Fruit fly (Drosophila melanogaster) whole organism, embryonic: ENCODE data around the gene Ppox.

Experiments used
- Blimp-1 ChIP-seq: fragments of 200-800 bp; sonication (Bioruptor generic); optimal IDR thresholded peaks from 3 replicates; lab custom pipeline; 2018; ENCODE audit warnings: missing biosample characterization, missing genetic modification characterization, mild to moderate bottlenecking, moderate library complexity, missing genetic modification reagents
- CG10209 ChIP-seq: fragments of 200-800 bp; sonication (Bioruptor generic); optimal IDR thresholded peaks from 3 replicates; lab custom pipeline; 2017; ENCODE audit warnings: missing biosample characterization, mild to moderate bottlenecking, missing genetic modification characterization, missing genetic modification reagents
- CG10431 ChIP-seq: fragments of 200-800 bp; sonication (Bioruptor generic); optimal IDR thresholded peaks from 3 replicates; lab custom pipeline; 2018; ENCODE audit warnings: missing biosample characterization, mild to moderate bottlenecking, missing genetic modification characterization
- CG11696 ChIP-seq: fragments of 200-800 bp; sonication (Bioruptor generic); IDR thresholded peaks from 2 replicates; pipeline ENCODE4 v1.3.6; 2022; ENCODE audit warnings: missing biosample characterization, missing genetic modification characterization
- CG12219 ChIP-seq: fragments of 200-800 bp; sonication (Bioruptor generic); optimal IDR thresholded peaks from 3 replicates; lab custom pipeline; 2018; ENCODE audit warnings: missing biosample characterization, mild to moderate bottlenecking, missing genetic modification characterization
- CG12391 ChIP-seq: fragments of 200-800 bp; sonication (Bioruptor generic); optimal IDR thresholded peaks from 3 replicates; lab custom pipeline; 2018; ENCODE audit warnings: missing biosample characterization, mild to moderate bottlenecking, missing genetic modification characterization, moderate library complexity
- CG12659 ChIP-seq: fragments of 200-800 bp; sonication (Bioruptor generic); optimal IDR thresholded peaks from 3 replicates; lab custom pipeline; 2017; ENCODE audit warnings: mild to moderate bottlenecking, missing biosample characterization, missing genetic modification reagents, missing genetic modification characterization
- CG13296 ChIP-seq: fragments of 200-800 bp; sonication (Bioruptor generic); optimal IDR thresholded peaks from 3 replicates; lab custom pipeline; 2018; ENCODE audit warnings: missing biosample characterization, mild to moderate bottlenecking, missing genetic modification characterization
- CG13624 ChIP-seq: fragments of 200-800 bp; sonication (Bioruptor generic); optimal IDR thresholded peaks from 2 replicates; lab custom pipeline; 2016; ENCODE audit warnings: missing biosample characterization, missing genetic modification characterization
- CG14667 ChIP-seq: fragments of 200-800 bp; sonication (Bioruptor generic); IDR thresholded peaks from 2 replicates; pipeline ENCODE4 v1.3.6; 2022; ENCODE audit warnings: missing biosample characterization, missing genetic modification characterization
- CG15269 ChIP-seq: fragments of 200-800 bp; sonication (Bioruptor generic); optimal IDR thresholded peaks from 2 replicates; lab custom pipeline; 2018; ENCODE audit warnings: missing biosample characterization, mild to moderate bottlenecking, missing genetic modification characterization, moderate library complexity
- CG17328 ChIP-seq: fragments of 200-800 bp; sonication (Bioruptor generic); IDR thresholded peaks from 2 replicates; pipeline ENCODE4 v1.3.6; 2022; ENCODE audit warnings: missing biosample characterization, missing genetic modification characterization
- CG17385 ChIP-seq: fragments of 200-800 bp; sonication (Bioruptor generic); optimal IDR thresholded peaks from 3 replicates; lab custom pipeline; 2018; ENCODE audit warnings: missing biosample characterization, mild to moderate bottlenecking, missing genetic modification characterization
- CG31224 ChIP-seq: fragments of 200-800 bp; sonication (Bioruptor generic); IDR thresholded peaks from 2 replicates; pipeline ENCODE4 v1.3.6; 2022; ENCODE audit warnings: missing biosample characterization, missing genetic modification characterization
- CG5245 ChIP-seq: fragments of 200-800 bp; sonication (Bioruptor generic); optimal IDR thresholded peaks from 3 replicates; lab custom pipeline; 2016; ENCODE audit warnings: missing biosample characterization, missing genetic modification characterization
- CG6791 ChIP-seq: fragments of 200-800 bp; sonication (Bioruptor generic); IDR thresholded peaks from 3 replicates; pipeline ENCODE4 v1.3.6; 2022; ENCODE audit warnings: missing biosample characterization, missing genetic modification characterization; ENCODE audit not compliant: partially characterized antibody
- CG6854 ChIP-seq: fragments of 200-800 bp; sonication (Bioruptor generic); optimal IDR thresholded peaks from 3 replicates; lab custom pipeline; 2017; ENCODE audit warnings: missing biosample characterization, mild to moderate bottlenecking, missing genetic modification characterization
- CG7928 ChIP-seq: fragments of 200-800 bp; sonication (Bioruptor generic); optimal IDR thresholded peaks from 2 replicates; lab custom pipeline; 2017; ENCODE audit warnings: missing biosample characterization, mild to moderate bottlenecking, missing genetic modification characterization
- CG8089 ChIP-seq: fragments of 200-800 bp; sonication (Bioruptor generic); optimal IDR thresholded peaks from 3 replicates; lab custom pipeline; 2016; ENCODE audit warnings: missing biosample characterization, missing genetic modification characterization
- CG8944 ChIP-seq: fragments of 200-800 bp; sonication (Bioruptor generic); optimal IDR thresholded peaks from 3 replicates; lab custom pipeline; 2016; ENCODE audit warnings: missing biosample characterization, missing genetic modification characterization
- Deaf1 ChIP-seq: fragments of 200-800 bp; optimal IDR thresholded peaks from 3 replicates; lab custom pipeline; 2019; ENCODE audit warnings: missing biosample characterization, mild to moderate bottlenecking, missing genetic modification characterization, moderate library complexity
- Dp ChIP-seq: fragments of 200-800 bp; sonication (Bioruptor generic); optimal IDR thresholded peaks from 2 replicates; lab custom pipeline; 2018; ENCODE audit warnings: missing biosample characterization, mild to moderate bottlenecking, missing genetic modification characterization, moderate library complexity
- Elba2 ChIP-seq: fragments of 200-800 bp; sonication (Bioruptor generic); optimal IDR thresholded peaks from 3 replicates; lab custom pipeline; 2016; ENCODE audit warnings: missing biosample characterization, missing genetic modification characterization
- Ets97D ChIP-seq: fragments of 200-800 bp; sonication (Bioruptor generic); optimal IDR thresholded peaks from 3 replicates; lab custom pipeline; 2016; ENCODE audit warnings: missing biosample characterization, missing genetic modification characterization
- HHEX ChIP-seq: fragments of 200-800 bp; sonication (Bioruptor generic); optimal IDR thresholded peaks from 3 replicates; lab custom pipeline; 2017; ENCODE audit warnings: missing biosample characterization, mild to moderate bottlenecking, missing genetic modification characterization, missing genetic modification reagents
- Med ChIP-seq: fragments of 200-800 bp; sonication (Bioruptor generic); peaks from one replicate; lab custom pipeline; 2016; ENCODE audit warnings: missing biosample characterization, missing genetic modification characterization, mild to moderate bottlenecking, inconsistent platforms, moderate library complexity
- Myb ChIP-seq: fragments of 200-800 bp; sonication (Bioruptor generic); optimal IDR thresholded peaks from 2 replicates; lab custom pipeline; 2016; ENCODE audit warnings: missing biosample characterization, missing genetic modification characterization
- NK7.1 ChIP-seq: fragments of 200-800 bp; sonication (Bioruptor generic); optimal IDR thresholded peaks from 3 replicates; lab custom pipeline; 2016; ENCODE audit warnings: missing biosample characterization, missing genetic modification characterization
- Six4 ChIP-seq: fragments of 200-800 bp; sonication (Bioruptor generic); optimal IDR thresholded peaks from 2 replicates; lab custom pipeline; 2016; ENCODE audit warnings: missing biosample characterization, missing genetic modification characterization
- Sry-β ChIP-seq: fragments of 200-800 bp; sonication (Bioruptor generic); optimal IDR thresholded peaks from 2 replicates; lab custom pipeline; 2018; ENCODE audit warnings: missing biosample characterization, mild to moderate bottlenecking, missing genetic modification characterization, moderate library complexity
- Ssrp ChIP-seq: fragments of 200-800 bp; sonication (Bioruptor generic); optimal IDR thresholded peaks from 2 replicates; lab custom pipeline; 2018; ENCODE audit warnings: missing biosample characterization, mild to moderate bottlenecking, missing genetic modification characterization, moderate library complexity
- Stat92E ChIP-seq, 3 experiments: fragments of >200 bp in 2 of 3; fragments of 200-800 bp in 1 of 3; sonication (Bioruptor generic) in 1 of 3; optimal IDR thresholded peaks; 2 replicates each; lab custom pipeline; 2017 to 2019; ENCODE audit warnings: missing biosample characterization in 3 of 3, missing genetic modification characterization in 3 of 3, mild to moderate bottlenecking in 1 of 3, moderate library complexity in 1 of 3
- amos ChIP-seq: fragments of 200-800 bp; sonication (Bioruptor generic); IDR thresholded peaks from 2 replicates; pipeline ENCODE4 v1.3.6; 2022; ENCODE audit warnings: missing biosample characterization, missing genetic modification characterization; ENCODE audit not compliant: partially characterized antibody
- eyg ChIP-seq: fragments of 200-800 bp; sonication (Bioruptor generic); optimal IDR thresholded peaks from 3 replicates; lab custom pipeline; 2016; ENCODE audit warnings: missing biosample characterization, missing genetic modification characterization
- fd3F ChIP-seq: fragments of 200-800 bp; sonication (Bioruptor generic); optimal IDR thresholded peaks from 2 replicates; lab custom pipeline; 2018; ENCODE audit warnings: missing biosample characterization, mild to moderate bottlenecking, missing genetic modification characterization, moderate library complexity
- fru ChIP-seq: fragments of >200 bp; optimal IDR thresholded peaks from 2 replicates; lab custom pipeline; 2017
- ham ChIP-seq: fragments of 200-800 bp; sonication (Bioruptor generic); IDR thresholded peaks from 2 replicates; pipeline ENCODE4 v1.3.6; 2022; ENCODE audit warnings: missing biosample characterization, missing genetic modification characterization
- lov ChIP-seq, 2 experiments: fragments of 200-800 bp in 1 of 2; fragments of >200 bp in 1 of 2; sonication (Bioruptor generic) in 1 of 2; IDR thresholded peaks in 1 of 2; optimal IDR thresholded peaks in 1 of 2; 2 replicates in 1 of 2; 3 replicates in 1 of 2; pipeline versions ENCODE4 v1.3.6 to Lab custom; 2017 to 2022; ENCODE audit warnings: missing biosample characterization in 1 of 2, missing genetic modification characterization in 1 of 2
- pros ChIP-seq: fragments of 200-800 bp; sonication (Bioruptor generic); optimal IDR thresholded peaks from 3 replicates; lab custom pipeline; 2019; ENCODE audit warnings: missing biosample characterization, mild to moderate bottlenecking, missing genetic modification characterization, moderate library complexity
- repo ChIP-seq: fragments of 200-800 bp; sonication (Bioruptor generic); optimal IDR thresholded peaks from 2 replicates; lab custom pipeline; 2016; ENCODE audit warnings: missing biosample characterization, missing genetic modification characterization
- sc ChIP-seq, 3 experiments: fragments of >200 bp in 2 of 3; fragments of 200-800 bp in 1 of 3; sonication (Bioruptor generic) in 1 of 3; optimal IDR thresholded peaks; 2 replicates in 2 of 3; 3 replicates in 1 of 3; lab custom pipeline; 2017; ENCODE audit warnings: mild to moderate bottlenecking in 1 of 3, missing biosample characterization in 1 of 3, missing genetic modification characterization in 1 of 3, missing genetic modification reagents in 1 of 3
- sna ChIP-seq: fragments of 200-800 bp; sonication (Bioruptor generic); IDR thresholded peaks from 2 replicates; pipeline ENCODE4 v1.3.6; 2022; ENCODE audit warnings: missing biosample characterization, missing genetic modification characterization; ENCODE audit not compliant: partially characterized antibody
- stwl ChIP-seq: fragments of 200-800 bp; sonication (Bioruptor generic); optimal IDR thresholded peaks from 3 replicates; lab custom pipeline; 2018; ENCODE audit warnings: missing biosample characterization, mild to moderate bottlenecking, missing genetic modification characterization, moderate library complexity
- tap ChIP-seq: fragments of 200-800 bp; optimal IDR thresholded peaks from 3 replicates; lab custom pipeline; 2019; ENCODE audit warnings: missing biosample characterization, mild to moderate bottlenecking, missing genetic modification characterization, moderate library complexity
- tna ChIP-seq: fragments of 200-800 bp; sonication (Bioruptor generic); IDR thresholded peaks from 2 replicates; pipeline ENCODE4 v1.3.6; 2022; ENCODE audit warnings: missing biosample characterization, missing genetic modification characterization; ENCODE audit not compliant: partially characterized antibody
- usp ChIP-seq: fragments of >200 bp; optimal IDR thresholded peaks from 2 replicates; lab custom pipeline; 2017; ENCODE audit warnings: missing biosample characterization, missing genetic modification characterization
- zf30C ChIP-seq: fragments of 200-800 bp; sonication (Bioruptor generic); optimal IDR thresholded peaks from 3 replicates; lab custom pipeline; 2018; ENCODE audit warnings: missing biosample characterization, mild to moderate bottlenecking, missing genetic modification characterization
- zfh1 ChIP-seq: fragments of 200-800 bp; sonication (Bioruptor generic); IDR thresholded peaks from 3 replicates; pipeline ENCODE4 v1.3.6; 2022; ENCODE audit warnings: missing biosample characterization, missing genetic modification characterization
- zfh2 ChIP-seq: fragments of 200-800 bp; sonication (Bioruptor generic); optimal IDR thresholded peaks from 2 replicates; lab custom pipeline; 2016; ENCODE audit warnings: missing biosample characterization, missing genetic modification characterization

The Ppox gene

dm6 chr3R:24654770-24655322 lies 6.8 kb downstream of the Ppox start, which contains the start of the genes CG31125 and CG6695 (continued):
- TF ChIP-seq CG17328 = peak; percentile 11; the same call in 1 of the 2 replicates
- TF ChIP-seq CG11696 (GFP tag; lab: Robert Waterston, UW) = no peak
- no peak for TF ChIP-seq CG5245 (GFP tag; lab: Kevin White, UChicago)
- no peak for TF ChIP-seq Deaf1 (tag; lab: Kevin White, UChicago)
- TF ChIP-seq CG31224 = no peak
- no peak for TF ChIP-seq CG6854 (GFP tag; lab: Kevin White, UChicago)
- peak; percentile 86 for TF ChIP-seq CG6791 (GFP tag; lab: Robert Waterston, UW)
- TF ChIP-seq CG13624 = peak; percentile 68
- TF ChIP-seq CG8944 (GFP tag; lab: Kevin White, UChicago) = peak; percentile 49
- peak; percentile 78 for TF ChIP-seq CG12659 (GFP tag; lab: Kevin White, UChicago)
- no peak for TF ChIP-seq CG17385 (GFP tag; lab: Kevin White, UChicago)
- peak; percentile 28 for TF ChIP-seq Elba2 (GFP tag; lab: Kevin White, UChicago)
- TF ChIP-seq NK7.1 = peak; percentile 51
- peak; percentile 96 for TF ChIP-seq Myb (GFP tag; lab: Kevin White, UChicago)
- TF ChIP-seq repo = peak; percentile 23
- TF ChIP-seq CG12391 (tag; lab: Kevin White, UChicago) = peak; percentile 64
- TF ChIP-seq Ets97D (GFP tag; lab: Kevin White, UChicago) = peak; percentile 82
- TF ChIP-seq stwl = peak; percentile 62
- TF ChIP-seq CG12219 (GFP tag; lab: Kevin White, UChicago) = no peak
- peak; percentile 77 for TF ChIP-seq zfh2 (GFP tag; lab: Kevin White, UChicago)
- peak; percentile 93 for TF ChIP-seq Med (GFP tag; lab: Kevin White, UChicago)
- TF ChIP-seq ham = no peak
- TF ChIP-seq CG15269 (tag; lab: Kevin White, UChicago) = no peak
- TF ChIP-seq CG10431 (GFP tag; lab: Kevin White, UChicago) = no peak
- no peak for TF ChIP-seq Stat92E (GFP tag; optimal IDR thresholded peaks at IDR 0.05; lab: Kevin White, UChicago)
- no peak for TF ChIP-seq sc (optimal IDR thresholded peaks at IDR 0.05; lab: Kevin White, UChicago)
- no peak for TF ChIP-seq sc (GFP tag; optimal IDR thresholded peaks at IDR 0.05; lab: Kevin White, UChicago)
- TF ChIP-seq Six4 (GFP tag; lab: Kevin White, UChicago) = peak; percentile 27
- TF ChIP-seq CG14667 (GFP tag; lab: Robert Waterston, UW) = 0 out of 2 replicates have a peak, but pooled peaks have one; percentile 8
- peak; percentile 83 for TF ChIP-seq Dp (GFP tag; lab: Kevin White, UChicago)
- TF ChIP-seq sna = peak; percentile 70
- no peak for TF ChIP-seq lov (optimal IDR thresholded peaks at IDR 0.05; lab: Kevin White, UChicago)
- no peak for TF ChIP-seq lov (GFP tag; IDR thresholded peaks at IDR 0.05; lab: Robert Waterston, UW)
- TF ChIP-seq amos (GFP tag; lab: Robert Waterston, UW) = peak; percentile 89
- no peak for TF ChIP-seq usp (GFP tag; lab: Kevin White, UChicago)
- no peak for TF ChIP-seq CG13296 (GFP tag; lab: Kevin White, UChicago)
- no peak for TF ChIP-seq HHEX (GFP tag; lab: Kevin White, UChicago)
- no peak for TF ChIP-seq tap (tag; lab: Kevin White, UChicago)
- TF ChIP-seq tna = peak; percentile 57
- TF ChIP-seq CG8089 (GFP tag; lab: Kevin White, UChicago) = no peak
- TF ChIP-seq zfh1 (GFP tag; lab: Robert Waterston, UW) = 0 out of 3 replicates have a peak, but pooled peaks have one; percentile 40
- TF ChIP-seq zf30C (GFP tag; lab: Kevin White, UChicago) = no peak
- peak; percentile 17 for TF ChIP-seq CG7928
- TF ChIP-seq Ssrp = no peak
- TF ChIP-seq pros (GFP tag; lab: Kevin White, UChicago) = no peak
- no peak for TF ChIP-seq CG10209 (GFP tag; lab: Kevin White, UChicago)
- peak; percentile 49 for TF ChIP-seq eyg (GFP tag; lab: Kevin White, UChicago)
- TF ChIP-seq fru = no peak
- no peak for TF ChIP-seq fd3F (GFP tag; lab: Kevin White, UChicago)
- no peak for TF ChIP-seq Blimp-1 (GFP tag; lab: Kevin White, UChicago)
- TF ChIP-seq Sry-β (GFP tag; lab: Kevin White, UChicago) = no peak
